Fruit fly (Drosophila melanogaster) whole organism, prepupa: ENCODE measurements around the gene CG2898.

Source experiments
- Blimp-1 ChIP-seq: fragments of 200-800 bp; sonication (Bioruptor generic); optimal IDR thresholded peaks from 3 replicates; lab custom pipeline; 2017; ENCODE audit warnings: missing biosample characterization, missing genetic modification characterization, mild to moderate bottlenecking, moderate library complexity, missing genetic modification reagents
- CG11294 ChIP-seq: fragments of 200-800 bp; sonication (Bioruptor generic); IDR thresholded peaks from 2 replicates; pipeline ENCODE4 v1.3.6; 2022; ENCODE audit warnings: missing biosample characterization, missing genetic modification characterization
- CG11762 ChIP-seq: fragments of 200-800 bp; sonication (Bioruptor generic); optimal IDR thresholded peaks from 3 replicates; lab custom pipeline; 2016; ENCODE audit warnings: missing biosample characterization, missing genetic modification characterization; ENCODE audit not compliant: insufficient read depth
- CG15336 ChIP-seq: fragments of 200-800 bp; sonication (Bioruptor generic); IDR thresholded peaks from 2 replicates; pipeline ENCODE4 v1.3.6; 2022; ENCODE audit warnings: missing biosample characterization, missing genetic modification characterization
- CG1621 ChIP-seq: fragments of 200-800 bp; sonication (Bioruptor generic); optimal IDR thresholded peaks from 3 replicates; lab custom pipeline; 2018; ENCODE audit warnings: missing biosample characterization, mild to moderate bottlenecking, missing genetic modification characterization
- CG16779 ChIP-seq: fragments of 200-800 bp; sonication (Bioruptor generic); optimal IDR thresholded peaks from 3 replicates; lab custom pipeline; 2017; ENCODE audit warnings: missing biosample characterization, mild to moderate bottlenecking, missing genetic modification characterization
- CG31627 ChIP-seq: fragments of 200-800 bp; sonication (Bioruptor generic); optimal IDR thresholded peaks from 3 replicates; lab custom pipeline; 2016; ENCODE audit warnings: missing biosample characterization, missing genetic modification characterization
- CG3919 ChIP-seq: fragments of 200-800 bp; sonication (Bioruptor generic); optimal IDR thresholded peaks from 3 replicates; lab custom pipeline; 2016; ENCODE audit warnings: missing biosample characterization, missing genetic modification characterization
- CG6276 ChIP-seq: fragments of 200-800 bp; sonication (Bioruptor generic); optimal IDR thresholded peaks from 2 replicates; lab custom pipeline; 2017; ENCODE audit warnings: missing biosample characterization, mild to moderate bottlenecking, missing genetic modification characterization
- CG6792 ChIP-seq: fragments of 200-800 bp; sonication (Bioruptor generic); optimal IDR thresholded peaks from 3 replicates; lab custom pipeline; 2016; ENCODE audit warnings: missing biosample characterization, missing genetic modification characterization
- CG6808 ChIP-seq: fragments of 200-800 bp; sonication (Bioruptor generic); optimal IDR thresholded peaks from 3 replicates; lab custom pipeline; 2017; ENCODE audit warnings: missing biosample characterization, missing genetic modification characterization, mild to moderate bottlenecking, moderate library complexity, missing genetic modification reagents
- CG6854 ChIP-seq: fragments of 200-800 bp; sonication (Bioruptor generic); optimal IDR thresholded peaks from 2 replicates; lab custom pipeline; 2017; ENCODE audit warnings: missing biosample characterization, mild to moderate bottlenecking, missing genetic modification characterization
- CG8119 ChIP-seq: fragments of 200-800 bp; sonication (Bioruptor generic); IDR thresholded peaks from 3 replicates; pipeline ENCODE4 v1.3.6; 2022; ENCODE audit warnings: missing biosample characterization, missing genetic modification characterization
- CG8319 ChIP-seq: fragments of 200-800 bp; sonication (Bioruptor generic); optimal IDR thresholded peaks from 3 replicates; lab custom pipeline; 2016; ENCODE audit warnings: missing biosample characterization, missing genetic modification characterization
- CG9139 ChIP-seq: fragments of 200-800 bp; sonication (Bioruptor generic); optimal IDR thresholded peaks from 3 replicates; lab custom pipeline; 2017; ENCODE audit warnings: missing biosample characterization, mild to moderate bottlenecking, missing genetic modification characterization
- Eip75B ChIP-seq: fragments of 200-800 bp; sonication (Bioruptor generic); optimal IDR thresholded peaks from 3 replicates; lab custom pipeline; 2016; ENCODE audit warnings: missing biosample characterization, missing genetic modification characterization
- Eip78C ChIP-seq: fragments of 200-800 bp; sonication (Bioruptor generic); peaks from one replicate; lab custom pipeline; 2016; ENCODE audit warnings: missing biosample characterization, missing genetic modification characterization
- Eip93F ChIP-seq: fragments of 200-800 bp; sonication (Bioruptor generic); optimal IDR thresholded peaks from 2 replicates; lab custom pipeline; 2016; ENCODE audit warnings: missing biosample characterization, mild to moderate bottlenecking, missing genetic modification characterization
- Ets21C ChIP-seq: fragments of 200-800 bp; sonication (Bioruptor generic); optimal IDR thresholded peaks from 3 replicates; lab custom pipeline; 2016; ENCODE audit warnings: missing biosample characterization, missing genetic modification characterization
- Hr38 ChIP-seq: sonication (Bioruptor generic); optimal IDR thresholded peaks from 2 replicates; lab custom pipeline; 2016; ENCODE audit warnings: missing biosample characterization, missing genetic modification characterization
- Hr39 ChIP-seq: fragments of 200-800 bp; sonication (Bioruptor generic); optimal IDR thresholded peaks from 2 replicates; lab custom pipeline; 2016; ENCODE audit warnings: missing biosample characterization, missing genetic modification characterization
- Hr4 ChIP-seq: fragments of 200-800 bp; sonication (Bioruptor generic); optimal IDR thresholded peaks from 3 replicates; lab custom pipeline; 2016; ENCODE audit warnings: missing biosample characterization, missing genetic modification characterization
- Met ChIP-seq: fragments of 200-800 bp; sonication (Bioruptor generic); optimal IDR thresholded peaks from 3 replicates; lab custom pipeline; 2016; ENCODE audit warnings: missing biosample characterization, missing genetic modification characterization
- Smox ChIP-seq: fragments of 200-800 bp; sonication (Bioruptor generic); optimal IDR thresholded peaks from 3 replicates; lab custom pipeline; 2016; ENCODE audit warnings: missing biosample characterization, missing genetic modification characterization
- Sox14 ChIP-seq: fragments of 200-800 bp; sonication (Bioruptor generic); optimal IDR thresholded peaks from 3 replicates; lab custom pipeline; 2016; ENCODE audit warnings: missing biosample characterization, missing genetic modification characterization
- cyc ChIP-seq: fragments of 200-800 bp; sonication (Bioruptor generic); optimal IDR thresholded peaks from 3 replicates; lab custom pipeline; 2016; ENCODE audit warnings: missing biosample characterization, missing genetic modification characterization
- dsx ChIP-seq: fragments of 200-800 bp; optimal IDR thresholded peaks from 3 replicates; lab custom pipeline; 2019; ENCODE audit warnings: missing biosample characterization, mild to moderate bottlenecking, missing genetic modification characterization, moderate library complexity; ENCODE audit not compliant: poor library complexity, severe bottlenecking
- eg ChIP-seq: fragments of 200-800 bp; sonication (Bioruptor generic); IDR thresholded peaks from 3 replicates; pipeline ENCODE4 v1.3.6; 2022; ENCODE audit warnings: missing biosample characterization, missing genetic modification characterization
- esn ChIP-seq: fragments of 200-800 bp; sonication (Bioruptor generic); optimal IDR thresholded peaks from 2 replicates; lab custom pipeline; 2016; ENCODE audit warnings: missing biosample characterization, mild to moderate bottlenecking, missing genetic modification characterization, moderate library complexity
- fd59A ChIP-seq: fragments of 200-800 bp; sonication (Bioruptor generic); optimal IDR thresholded peaks from 2 replicates; lab custom pipeline; 2017; ENCODE audit warnings: missing biosample characterization, mild to moderate bottlenecking, missing genetic modification characterization, missing genetic modification reagents
- fd85E ChIP-seq: fragments of 200-800 bp; sonication (Bioruptor generic); optimal IDR thresholded peaks from 3 replicates; lab custom pipeline; 2016; ENCODE audit warnings: missing biosample characterization, missing genetic modification characterization
- fkh ChIP-seq: fragments of 200-800 bp; sonication (Bioruptor generic); optimal IDR thresholded peaks from 3 replicates; lab custom pipeline; 2017; ENCODE audit warnings: missing biosample characterization, mild to moderate bottlenecking, missing genetic modification characterization, moderate library complexity
- net ChIP-seq: fragments of 200-800 bp; sonication (Bioruptor generic); optimal IDR thresholded peaks from 3 replicates; lab custom pipeline; 2016; ENCODE audit warnings: missing biosample characterization, missing genetic modification characterization
- pdm3 ChIP-seq: fragments of 200-800 bp; sonication (Bioruptor generic); optimal IDR thresholded peaks from 3 replicates; lab custom pipeline; 2016; ENCODE audit warnings: missing biosample characterization, missing genetic modification characterization
- salr ChIP-seq, 2 experiments: fragments of 200-800 bp; sonication (Bioruptor generic); optimal IDR thresholded peaks; 3 replicates each; lab custom pipeline; 2016 to 2018; ENCODE audit warnings: missing biosample characterization in 2 of 2, missing genetic modification characterization in 2 of 2, mild to moderate bottlenecking in 1 of 2
- ss ChIP-seq, 2 experiments: fragments of 200-800 bp; sonication (Bioruptor generic); optimal IDR thresholded peaks; 2 replicates in 1 of 2; 3 replicates in 1 of 2; lab custom pipeline; 2017 to 2018; ENCODE audit warnings: mild to moderate bottlenecking in 2 of 2, missing biosample characterization in 2 of 2, missing genetic modification characterization in 2 of 2, moderate library complexity in 1 of 2
- svp ChIP-seq: fragments of 200-800 bp; sonication (Bioruptor generic); peaks from one replicate; lab custom pipeline; 2016; ENCODE audit warnings: missing biosample characterization, missing genetic modification characterization
- topi ChIP-seq: fragments of 200-800 bp; sonication (Bioruptor generic); optimal IDR thresholded peaks from 3 replicates; lab custom pipeline; 2016; ENCODE audit warnings: missing biosample characterization, missing genetic modification characterization
- vri ChIP-seq: fragments of 200-800 bp; sonication (Bioruptor generic); optimal IDR thresholded peaks from 3 replicates; lab custom pipeline; 2016; ENCODE audit warnings: missing biosample characterization, mild to moderate bottlenecking, missing genetic modification characterization

CG2898 gene

DNA sequence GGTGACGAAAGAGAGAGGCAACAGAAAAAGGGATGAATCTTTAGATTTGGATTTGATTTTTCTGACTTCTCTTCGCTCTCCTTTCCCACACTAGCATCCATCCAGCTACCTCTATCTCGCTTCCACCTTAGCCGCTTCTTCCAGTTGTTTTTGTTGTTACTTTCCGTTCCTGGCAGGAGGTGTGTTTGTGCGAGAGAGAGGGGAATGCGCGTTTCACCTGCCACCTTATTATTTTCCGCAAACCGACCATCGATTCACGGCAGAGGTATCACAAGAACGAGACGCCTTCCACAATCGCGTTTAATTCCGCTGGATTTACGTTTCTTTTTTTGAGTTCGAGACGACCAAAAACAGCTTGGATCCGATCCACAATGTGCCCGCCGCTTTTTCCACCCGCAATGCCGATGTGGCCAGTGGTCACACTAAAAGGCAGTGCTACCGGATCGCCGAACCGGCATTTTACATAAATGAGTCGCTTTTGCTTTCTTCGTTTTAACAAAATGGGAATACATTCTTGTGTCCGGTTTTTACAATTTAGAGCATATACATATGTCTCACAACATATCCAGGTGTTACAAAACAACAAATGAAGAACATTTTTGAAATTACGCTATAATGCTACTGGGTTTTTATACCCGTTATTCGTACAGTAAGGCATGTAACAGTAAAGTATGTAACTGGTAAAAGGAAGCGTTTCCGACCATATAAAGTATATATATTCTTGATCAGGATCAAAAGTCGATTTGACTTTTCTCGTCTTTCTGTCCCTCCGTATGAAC is 49.4 kb upstream of the CG2898 start, which contains the start of gene alpha-Man-Ia (continued):
- TF ChIP-seq Hr4 (GFP tag; lab: Kevin White, UChicago) (peak; percentile 34), CG11294 (no peak), Blimp-1 (GFP tag; lab: Kevin White, UChicago) (no peak), Hr39 (GFP tag; lab: Kevin White, UChicago) (peak; percentile 16), eg (no peak; the same call in 2 of the 3 replicates), cyc (GFP tag; lab: Kevin White, UChicago) (peak; percentile 25), pdm3 (GFP tag; lab: Kevin White, UChicago) (peak; percentile 30), dsx (GFP tag; lab: Kevin White, UChicago) (no peak)
- TF ChIP-seq, all 60 proteins: peak for 22

DNA sequence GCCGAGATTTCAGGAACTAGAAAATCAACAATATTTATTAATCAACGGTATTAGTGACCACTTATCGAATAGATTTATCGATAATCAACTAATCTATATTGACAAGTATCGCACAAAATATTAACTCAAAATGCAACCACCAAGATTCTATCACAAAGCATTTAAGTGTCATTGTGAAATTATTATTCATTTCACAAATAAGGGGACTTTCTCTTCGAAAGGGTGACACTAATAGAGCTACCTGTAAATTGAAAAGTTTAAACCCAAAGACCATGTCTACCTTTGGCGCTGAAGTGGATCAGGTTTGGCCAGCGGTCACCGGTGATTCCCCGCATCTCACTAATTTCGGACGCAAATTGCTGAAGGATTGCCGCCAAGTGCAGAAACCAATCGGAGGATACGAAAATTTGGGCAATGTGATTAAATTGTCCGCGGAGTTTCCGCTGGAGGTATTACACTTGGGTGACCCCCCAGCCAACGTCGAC is 48.8 kb upstream of the CG2898 start, which contains the start of gene CG2909:
Gene CG2909 (plus strand): TSS at position 119 of the 485 bp plus-strand sequence.
- TF ChIP-seq dsx (GFP tag; lab: Kevin White, UChicago) (no peak), fkh (GFP tag; lab: Kevin White, UChicago) (peak; percentile 12)

DNA sequence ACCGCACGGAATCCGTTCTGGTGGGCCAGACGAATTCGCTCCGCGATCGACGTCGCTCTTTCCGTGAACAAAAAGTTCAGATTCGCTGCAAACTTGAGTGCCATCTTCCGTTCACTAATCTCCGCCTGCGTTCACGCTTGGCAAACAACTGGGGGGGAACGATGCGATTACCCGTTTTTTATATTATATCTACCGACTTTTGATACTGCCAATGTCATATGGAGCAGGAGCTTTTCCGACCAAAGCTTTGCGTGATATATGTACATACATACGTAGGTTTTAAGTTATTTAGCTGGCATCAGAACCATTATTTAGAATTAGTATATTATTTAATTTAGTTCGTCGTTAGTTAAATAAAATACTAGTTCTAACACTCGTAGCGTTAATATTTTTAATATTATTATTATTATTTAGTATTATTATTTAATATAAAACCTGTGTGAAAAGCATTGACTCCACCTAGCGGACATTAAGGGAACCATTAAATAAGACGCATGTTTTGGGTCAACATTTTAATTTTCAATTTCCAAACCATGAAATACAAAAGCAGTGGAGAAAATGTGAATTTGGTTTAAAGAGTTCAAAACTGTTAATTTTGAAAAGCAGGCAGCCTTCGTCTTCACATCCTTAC is 45.4 kb upstream of the CG2898 start, which contains the start of gene Gip:
Gene Gip (minus strand): TSS at position 214 of the 631 bp plus-strand sequence.
- TF ChIP-seq Eip75B, result peak; percentile 26
- peak; percentile 21 for TF ChIP-seq Sox14 (GFP tag; lab: Kevin White, UChicago)
- peak; percentile 80 for TF ChIP-seq Eip78C (GFP tag; lab: Kevin White, UChicago)
- TF ChIP-seq fkh (GFP tag; lab: Kevin White, UChicago), result peak; percentile 69
- TF ChIP-seq CG15336 (GFP tag; lab: Robert Waterston, UW), result peak; percentile 28; the same call in 1 of the 2 replicates
- TF ChIP-seq dsx (GFP tag; lab: Kevin White, UChicago), result no peak
- TF ChIP-seq cyc (GFP tag; lab: Kevin White, UChicago), result no peak
- TF ChIP-seq CG6808 (GFP tag; lab: Kevin White, UChicago), result no peak
- peak; percentile 22 for TF ChIP-seq pdm3 (GFP tag; lab: Kevin White, UChicago)
- no peak for TF ChIP-seq CG11762 (GFP tag; lab: Kevin White, UChicago)
- TF ChIP-seq CG16779 (tag; lab: Kevin White, UChicago), result peak; percentile 7
- no peak for TF ChIP-seq CG8319
- TF ChIP-seq Met (GFP tag; lab: Kevin White, UChicago), result peak; percentile 27
- peak; percentile 91 for TF ChIP-seq svp (GFP tag; lab: Kevin White, UChicago)
- TF ChIP-seq eg, result no peak
- no peak for TF ChIP-seq salr (GFP tag; optimal IDR thresholded peaks at IDR 0.05; lab: Kevin White, UChicago)
- TF ChIP-seq vri (GFP tag; lab: Kevin White, UChicago), result peak; percentile 64
- no peak for TF ChIP-seq Blimp-1 (GFP tag; lab: Kevin White, UChicago)
- peak; percentile 77 for TF ChIP-seq CG1621
- no peak for TF ChIP-seq CG6276
- peak in 1 of 2 experiments; percentile 48 for TF ChIP-seq ss (GFP tag; optimal IDR thresholded peaks at IDR 0.05; lab: Kevin White, UChicago)
- no peak for TF ChIP-seq CG6792 (GFP tag; lab: Kevin White, UChicago)
- TF ChIP-seq CG6854 (GFP tag; lab: Kevin White, UChicago), result peak; percentile 47
- peak; percentile 56 for TF ChIP-seq topi (GFP tag; lab: Kevin White, UChicago)
- no peak for TF ChIP-seq Hr38 (GFP tag; lab: Kevin White, UChicago)
- TF ChIP-seq Eip93F (GFP tag; lab: Kevin White, UChicago), result peak; percentile 47
- TF ChIP-seq fd59A (GFP tag; lab: Kevin White, UChicago), result no peak
- TF ChIP-seq Smox, result no peak
- TF ChIP-seq fd85E, result no peak
- peak; percentile 40 for TF ChIP-seq net (GFP tag; lab: Kevin White, UChicago)
- TF ChIP-seq esn, result peak; percentile 54
- TF ChIP-seq Hr4 (GFP tag; lab: Kevin White, UChicago), result no peak
- no peak for TF ChIP-seq CG31627 (GFP tag; lab: Kevin White, UChicago)
- TF ChIP-seq CG3919 (GFP tag; lab: Kevin White, UChicago), result peak; percentile 47
- TF ChIP-seq CG8119 (GFP tag; lab: Robert Waterston, UW), result peak; percentile 29; the same call in 1 of the 3 replicates
- no peak for TF ChIP-seq CG9139 (GFP tag; lab: Kevin White, UChicago)
- no peak for TF ChIP-seq Ets21C
